Fruit fly (Drosophila melanogaster) whole organism, adult: ENCODE measurements around the gene CG31743.

Experiments
- CG5204 ChIP-seq: fragments of 200-800 bp; sonication (Bioruptor generic); optimal IDR thresholded peaks from 2 replicates; lab custom pipeline; 2016; ENCODE audit warnings: missing biosample characterization, missing genetic modification characterization
- Clk ChIP-seq: fragments of 200-800 bp; sonication (Bioruptor generic); optimal IDR thresholded peaks from 2 replicates; lab custom pipeline; 2017; ENCODE audit warnings: missing biosample characterization, missing genetic modification characterization
- cnc ChIP-seq, 2 experiments: fragments of >200 bp; optimal IDR thresholded peaks; 2 replicates each; lab custom pipeline; 2017
- kay ChIP-seq: fragments of 200-800 bp; sonication (Bioruptor generic); peaks from one replicate; lab custom pipeline; 2016; ENCODE audit warnings: missing biosample characterization, missing genetic modification characterization, borderline replicate concordance
- ovo ChIP-seq: fragments of 200-800 bp; sonication (Bioruptor generic); optimal IDR thresholded peaks from 2 replicates; lab custom pipeline; 2016; ENCODE audit warnings: missing biosample characterization, missing genetic modification characterization
- toe ChIP-seq: fragments of 200-800 bp; sonication (Bioruptor generic); optimal IDR thresholded peaks from 2 replicates; lab custom pipeline; 2016; ENCODE audit warnings: missing biosample characterization, missing genetic modification characterization

DNA sequence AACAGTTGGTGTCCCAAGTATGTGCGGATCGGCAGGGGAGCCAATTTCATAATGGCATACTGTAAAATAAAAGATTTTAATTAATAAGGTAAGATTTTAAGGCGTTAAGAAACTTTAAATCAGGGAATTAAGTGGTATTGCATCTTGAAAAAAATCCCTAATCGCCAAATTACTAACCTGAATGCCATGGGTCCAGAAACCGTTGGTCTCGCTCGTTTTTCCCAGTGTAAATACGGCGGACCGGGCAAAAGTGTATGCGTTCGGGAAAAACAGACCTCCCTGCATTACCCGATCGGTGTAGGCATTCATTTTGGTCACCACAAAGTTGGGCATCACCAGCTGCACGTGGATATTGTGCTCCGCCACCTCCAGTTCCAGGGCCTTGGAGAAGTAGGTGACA is 36.0 kb upstream of the CG31743 start:
- no peak for TF ChIP-seq ovo (GFP tag; lab: Kevin White, UChicago)
- TF ChIP-seq kay: peak; percentile 53
- no peak for TF ChIP-seq Clk (GFP tag; lab: Kevin White, UChicago)
- no peak for TF ChIP-seq cnc (optimal IDR thresholded peaks at IDR 0.05; lab: Kevin White, UChicago)
- TF ChIP-seq toe (GFP tag; lab: Kevin White, UChicago): no peak
- no peak for TF ChIP-seq CG5204
